Worm (Caenorhabditis elegans) whole organism, dauer: Measurements from ENCODE around the gene K09E4.3.

ENCODE experiments used
- unc-62 ChIP-seq: sonication (generic microtip); optimal IDR thresholded peaks from 2 replicates; lab custom pipeline; 2017; ENCODE audit warnings: missing biosample characterization, missing genetic modification reagents, missing genetic modification characterization

K09E4.3 gene

ce11 chrII:14122065-14122464, 4.7 kb downstream of the K09E4.3 start, which contains the start of gene K09E4.4:
K09E4.4 (minus strand) TSS chrII:14122165.
- TF ChIP-seq unc-62 = no peak

ce11 chrII:14118391-14118790, 8.3 kb downstream of the K09E4.3 start:
- TF ChIP-seq unc-62 = no peak

ce11 chrII:14112842-14113241, 13.9 kb downstream of the K09E4.3 start:
- TF ChIP-seq unc-62 = no peak

ce11 chrII:14109184-14109664, 17.5 kb downstream of the K09E4.3 start, which contains the start of gene cpg-7:
cpg-7 (minus strand) TSS chrII:14109234.
- TF ChIP-seq unc-62 = no peak

ce11 chrII:14106164-14106563, 20.6 kb downstream of the K09E4.3 start:
- TF ChIP-seq unc-62 = no peak

DNA sequence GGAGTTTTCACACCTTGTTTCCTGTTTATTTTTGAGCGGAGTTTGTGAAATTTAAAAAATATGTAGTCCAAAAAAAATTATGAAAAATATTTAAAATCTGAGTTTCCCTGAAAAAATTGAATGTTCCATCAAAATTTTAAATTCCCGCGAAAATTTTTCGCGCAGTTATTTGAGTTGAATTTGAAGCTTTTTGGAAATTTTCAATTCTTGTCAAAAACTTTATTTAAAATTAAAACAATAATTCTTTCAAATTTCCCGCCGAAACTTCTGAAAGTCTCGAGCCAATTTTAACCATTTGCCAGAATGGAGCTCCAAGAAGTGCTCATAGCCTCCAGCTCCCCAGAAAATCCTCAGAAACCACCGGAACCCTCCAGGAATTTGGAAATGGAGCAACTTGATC, 22.3 kb downstream of the K09E4.3 start, which contains the start of gene gur-4:
Gene gur-4, plus strand, starts transcription at position 301 of the 400 bp plus-strand sequence.
- no peak for TF ChIP-seq unc-62

DNA sequence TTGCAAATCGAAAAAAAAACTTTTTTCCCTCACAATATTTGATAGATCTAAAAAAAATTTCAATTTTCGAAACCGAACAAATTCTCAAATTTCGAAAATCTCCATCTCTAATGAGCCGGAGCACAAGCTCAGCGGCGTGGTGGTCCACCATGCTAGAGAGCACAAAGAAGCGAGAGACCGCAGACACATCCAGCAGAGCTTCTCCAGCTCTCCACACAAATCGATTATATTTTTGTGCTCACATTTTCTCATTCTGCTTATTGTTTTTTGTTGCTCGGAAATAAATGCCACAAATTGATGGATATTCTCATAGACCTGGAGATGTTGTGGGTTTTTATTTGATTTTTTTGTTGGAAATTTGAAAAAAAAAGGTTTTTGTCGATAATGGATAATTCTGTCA, 24.6 kb downstream of the K09E4.3 start:
- TF ChIP-seq unc-62 = no peak

DNA sequence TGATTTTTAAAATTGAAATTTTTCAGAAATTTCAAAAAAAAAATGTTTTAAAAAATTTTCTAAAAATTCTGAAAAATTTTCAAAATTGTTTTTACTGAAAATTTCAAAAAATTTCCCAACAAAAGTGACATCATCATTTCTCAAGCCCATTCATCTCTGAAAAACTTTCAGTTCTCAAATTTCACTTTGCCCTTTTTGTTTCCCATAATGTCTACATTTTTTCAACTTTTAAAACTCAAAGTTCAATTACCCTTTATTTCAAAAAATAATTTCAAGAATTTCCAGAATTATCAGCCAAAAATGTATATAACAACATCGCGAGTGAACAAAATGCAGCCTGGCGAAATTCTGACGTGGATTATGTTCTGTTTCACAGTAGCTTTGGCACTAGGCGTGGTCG, 25.8 kb downstream of the K09E4.3 start, which contains the start of gene bkip-1:
Gene bkip-1, plus strand, starts transcription at position 301 of the 400 bp plus-strand sequence.
- TF ChIP-seq unc-62 = no peak

ce11 chrII:14098348-14098747, 28.4 kb downstream of the K09E4.3 start:
- TF ChIP-seq unc-62 = no peak

DNA sequence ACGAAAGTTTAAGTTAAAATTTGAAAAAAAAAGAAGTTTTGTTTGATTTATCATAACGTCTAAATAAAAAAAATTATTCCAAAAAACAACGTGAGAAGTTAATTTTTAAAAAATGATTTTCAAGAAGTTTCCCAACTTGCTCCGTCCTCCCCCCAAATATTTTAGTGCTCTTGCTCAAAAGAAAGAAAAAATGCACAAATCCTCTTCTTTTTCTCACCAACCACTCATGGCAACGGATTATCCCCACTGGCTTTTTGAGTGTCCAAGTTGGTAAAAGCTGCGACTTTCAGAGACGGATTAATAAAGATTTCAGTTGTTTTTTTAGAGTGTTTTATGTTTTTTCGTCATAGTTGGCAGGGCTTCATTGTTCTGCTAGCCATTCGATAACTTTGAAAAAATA, 29.2 kb downstream of the K09E4.3 start, which contains the start of gene Y39G8C.2:
Gene Y39G8C.2, minus strand, starts transcription at position 101 of the 400 bp plus-strand sequence.
- TF ChIP-seq unc-62 = no peak

DNA sequence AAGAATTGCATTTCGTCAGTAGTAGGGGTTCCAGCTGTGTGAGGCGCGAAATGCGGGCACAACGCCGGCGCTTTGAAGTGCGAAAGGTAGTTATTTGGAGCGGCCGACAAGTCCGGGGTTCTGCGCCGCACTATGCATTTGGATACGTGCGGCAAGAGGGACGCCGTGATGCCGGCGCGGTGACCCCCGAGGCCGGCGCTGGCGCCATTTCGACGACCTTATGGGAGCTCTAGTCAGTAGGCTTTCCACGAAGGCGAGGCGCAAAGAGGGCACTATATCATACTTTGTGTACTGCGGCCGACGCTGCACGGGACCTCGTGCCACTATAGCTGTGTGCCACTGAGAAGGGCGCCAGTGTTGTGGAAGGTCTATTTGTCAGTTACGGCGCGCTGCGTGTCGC, 29.9 kb downstream of the K09E4.3 start:
- TF ChIP-seq unc-62 = no peak

DNA sequence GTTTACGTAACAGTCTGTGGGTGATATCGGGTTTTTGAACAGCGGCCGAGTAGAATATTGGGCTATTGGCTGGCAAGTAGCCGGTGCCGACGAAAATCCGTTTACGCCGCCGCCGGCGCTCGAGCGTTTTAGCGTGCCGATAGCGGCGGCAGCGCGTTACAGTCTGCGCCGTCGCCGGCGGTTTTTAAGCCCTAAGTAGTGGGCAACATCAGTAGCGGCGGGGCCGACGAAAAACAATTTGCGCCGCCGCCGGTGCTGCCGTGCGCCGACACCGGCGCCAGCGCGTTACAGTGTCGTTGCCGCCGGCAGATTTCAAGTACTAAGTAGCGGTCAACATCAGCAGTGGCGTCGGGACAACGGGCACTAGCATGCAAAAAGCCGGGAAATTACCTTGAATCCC, 30.9 kb downstream of the K09E4.3 start:
- TF ChIP-seq unc-62 = no peak

DNA sequence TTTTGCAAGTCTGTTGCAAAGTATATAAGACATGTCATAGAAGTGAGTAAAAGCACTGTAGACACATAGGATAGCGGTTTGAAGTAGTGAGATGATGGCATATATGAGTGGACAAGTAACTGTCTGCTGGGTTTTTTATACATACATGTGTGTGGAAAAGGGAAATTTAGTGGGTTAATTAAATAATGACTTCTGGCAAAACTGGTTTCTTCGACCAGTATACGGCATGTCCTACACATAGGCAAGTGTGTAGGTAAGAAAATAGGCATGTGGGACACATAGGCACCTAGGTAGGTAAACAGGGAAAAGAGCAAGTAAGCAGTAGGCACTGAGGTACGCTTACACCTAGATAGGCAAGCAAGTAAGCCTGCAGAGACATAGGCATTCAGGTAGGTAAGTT, 32.2 kb downstream of the K09E4.3 start, which contains the start of gene col-87:
Gene col-87, minus strand, starts transcription at position 101 of the 400 bp plus-strand sequence.
- TF ChIP-seq unc-62 = no peak

DNA sequence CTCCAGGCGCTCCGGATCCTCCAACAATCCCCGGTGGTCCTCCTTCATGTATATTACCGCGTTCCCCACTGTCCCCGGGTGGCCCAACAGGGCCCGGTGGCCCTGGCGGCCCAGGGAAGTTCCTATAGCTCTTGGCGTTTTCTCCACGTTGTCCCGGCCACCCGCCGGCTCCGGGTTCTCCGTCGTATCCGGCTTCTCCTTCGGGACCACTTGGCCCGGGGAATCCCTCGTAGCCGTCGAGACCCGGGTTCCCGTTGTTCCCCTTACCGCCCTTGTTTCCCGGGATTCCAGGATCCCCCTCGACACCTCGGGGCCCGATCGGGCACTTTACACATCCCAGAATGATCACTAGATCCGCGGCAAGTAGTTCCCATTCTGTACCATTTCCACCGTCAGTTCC, 35.6 kb downstream of the K09E4.3 start:
- no peak for TF ChIP-seq unc-62

DNA sequence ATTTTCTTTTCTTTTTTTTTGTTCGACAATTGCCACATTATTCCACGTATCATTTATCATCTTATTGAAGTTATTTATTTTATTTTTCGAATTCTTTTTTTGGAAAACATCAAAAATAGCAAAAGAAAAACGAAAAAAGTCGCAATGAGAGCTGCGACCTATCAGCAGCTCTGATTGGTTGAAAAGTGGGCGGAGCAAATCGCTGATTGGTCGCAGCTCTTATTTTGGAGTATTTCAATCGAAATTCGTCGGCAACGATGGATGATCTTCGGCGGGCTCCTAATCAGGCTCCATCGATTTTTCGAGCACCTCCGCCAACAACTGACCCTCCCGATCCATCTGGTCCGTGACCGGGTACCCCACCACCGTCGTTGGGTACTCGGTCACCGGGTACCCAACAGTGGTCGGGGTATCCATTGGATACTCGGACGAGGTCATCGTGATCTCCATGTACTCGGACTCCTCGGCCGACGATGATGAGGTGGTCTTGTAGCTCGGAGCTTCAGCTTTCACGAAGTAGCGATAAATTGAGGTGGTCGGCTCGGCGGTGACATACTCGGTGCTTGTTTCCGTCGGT, 36.9 kb downstream of the K09E4.3 start:
- TF ChIP-seq unc-62 = no peak

ce11 chrII:14086931-14087330, 39.8 kb downstream of the K09E4.3 start:
- no peak for TF ChIP-seq unc-62

DNA sequence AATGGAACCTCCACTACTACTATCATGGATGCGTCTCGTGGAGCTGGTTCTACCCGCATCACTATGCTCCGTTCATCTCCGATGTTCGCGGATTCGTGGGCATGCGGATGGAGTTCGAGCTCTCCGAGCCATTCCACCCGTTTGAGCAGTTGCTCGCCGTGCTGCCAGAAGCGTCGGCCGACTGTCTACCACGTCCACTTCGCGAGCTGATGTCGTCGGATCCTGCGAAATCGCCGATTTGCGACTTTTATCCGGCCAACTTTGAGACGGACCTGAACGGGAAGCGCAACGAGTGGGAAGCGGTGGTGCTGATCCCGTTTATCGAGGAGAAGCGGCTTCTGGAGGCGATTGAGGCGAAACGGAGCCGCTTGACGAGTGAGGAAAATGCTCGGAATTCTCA, 48.9 kb downstream of the K09E4.3 start:
- TF ChIP-seq unc-62 = no peak

DNA sequence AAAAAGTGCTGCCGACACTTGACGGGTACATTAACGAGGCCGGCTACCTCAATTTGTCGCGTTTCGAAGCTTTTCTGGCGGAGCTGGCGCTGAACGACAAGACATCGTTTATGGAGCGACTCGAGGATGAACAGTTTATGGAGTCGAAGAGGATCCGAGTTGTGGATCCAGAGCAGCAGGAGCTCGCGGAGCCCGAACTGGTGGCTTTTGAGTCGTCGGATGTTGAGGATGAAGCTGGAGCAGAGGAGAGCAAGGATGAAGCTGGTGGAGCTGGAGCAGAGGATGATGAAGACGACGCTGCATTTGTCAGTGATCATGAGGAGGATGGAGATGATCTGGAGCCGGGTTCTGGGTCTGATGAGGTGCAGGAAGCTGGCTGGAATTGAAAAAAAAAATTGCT, 51.9 kb downstream of the K09E4.3 start:
- TF ChIP-seq unc-62 = no peak
